Fruit fly (Drosophila melanogaster) whole organism, embryonic: ENCODE results near the gene CG45490.
"Not testable (repeated sequence)": the region's sequence is repeated elsewhere in the genome, so short reads cannot be mapped to it uniquely, and the experiment has no call there.

Source experiments
- ATbp ChIP-seq: fragments of 200-800 bp; sonication (Bioruptor generic); optimal IDR thresholded peaks from 2 replicates; lab custom pipeline; 2017; ENCODE audit warnings: missing biosample characterization, mild to moderate bottlenecking, missing genetic modification characterization, missing genetic modification reagents
- Atf3 ChIP-seq: fragments of 200-800 bp; sonication (Bioruptor generic); optimal IDR thresholded peaks from 3 replicates; lab custom pipeline; 2016; ENCODE audit warnings: missing biosample characterization, missing genetic modification characterization
- BEAF-32 ChIP-seq: fragments of 200-800 bp; sonication (Bioruptor generic); optimal IDR thresholded peaks from 3 replicates; lab custom pipeline; 2017; ENCODE audit warnings: missing biosample characterization, missing genetic modification characterization, mild to moderate bottlenecking, moderate library complexity, missing genetic modification reagents
- CG11560 ChIP-seq: fragments of 200-800 bp; sonication (Bioruptor generic); IDR thresholded peaks from 3 replicates; pipeline ENCODE4 v1.3.6; 2022; ENCODE audit warnings: missing biosample characterization, missing genetic modification characterization
- CG14860 ChIP-seq: fragments of 200-800 bp; sonication (Bioruptor generic); IDR thresholded peaks from 3 replicates; pipeline ENCODE4 v1.3.6; 2022; ENCODE audit warnings: missing biosample characterization, missing genetic modification characterization; ENCODE audit not compliant: partially characterized antibody
- CG1647 ChIP-seq: fragments of 200-800 bp; sonication (Bioruptor generic); optimal IDR thresholded peaks from 3 replicates; lab custom pipeline; 2016; ENCODE audit warnings: missing biosample characterization, missing genetic modification characterization
- CG16813 ChIP-seq: fragments of 200-800 bp; sonication (Bioruptor generic); IDR thresholded peaks from 3 replicates; pipeline ENCODE4 v1.3.6; 2022; ENCODE audit warnings: missing biosample characterization, missing genetic modification characterization; ENCODE audit not compliant: partially characterized antibody
- CG17829 ChIP-seq: fragments of 200-800 bp; optimal IDR thresholded peaks from 2 replicates; lab custom pipeline; 2019; ENCODE audit warnings: missing biosample characterization, mild to moderate bottlenecking, missing genetic modification characterization, moderate library complexity
- CG3281 ChIP-seq: fragments of 200-800 bp; sonication (Bioruptor generic); optimal IDR thresholded peaks from 3 replicates; lab custom pipeline; 2017; ENCODE audit warnings: missing biosample characterization, mild to moderate bottlenecking, missing genetic modification characterization
- CG4282 ChIP-seq: fragments of 200-800 bp; sonication (Bioruptor generic); optimal IDR thresholded peaks from 2 replicates; lab custom pipeline; 2016; ENCODE audit warnings: missing biosample characterization, missing genetic modification characterization
- CG8290 ChIP-seq, 3 experiments: fragments of 200-800 bp; sonication (Bioruptor generic); optimal IDR thresholded peaks; 2 replicates each; lab custom pipeline; 2016 to 2019; ENCODE audit warnings: missing biosample characterization in 3 of 3, missing genetic modification characterization in 3 of 3, mild to moderate bottlenecking in 2 of 3, moderate library complexity in 1 of 3
- D19B ChIP-seq: fragments of 200-800 bp; sonication (Bioruptor generic); optimal IDR thresholded peaks from 2 replicates; lab custom pipeline; 2017; ENCODE audit warnings: missing biosample characterization, mild to moderate bottlenecking, missing genetic modification characterization
- Dref ChIP-seq: fragments of 200-800 bp; sonication (Bioruptor generic); IDR thresholded peaks from 2 replicates; pipeline ENCODE4 v1.3.6; 2022; ENCODE audit warnings: missing biosample characterization, missing genetic modification characterization
- Elba2 ChIP-seq: fragments of 200-800 bp; sonication (Bioruptor generic); optimal IDR thresholded peaks from 3 replicates; lab custom pipeline; 2016; ENCODE audit warnings: missing biosample characterization, missing genetic modification characterization
- H2.0 ChIP-seq: fragments of 200-800 bp; sonication (Bioruptor generic); IDR thresholded peaks from 2 replicates; pipeline ENCODE4 v1.3.6; 2022; ENCODE audit warnings: missing biosample characterization, missing genetic modification characterization
- HLH4C ChIP-seq: fragments of 200-800 bp; sonication (Bioruptor generic); IDR thresholded peaks from 3 replicates; pipeline ENCODE4 v1.3.6; 2022; ENCODE audit warnings: missing biosample characterization, missing genetic modification characterization; ENCODE audit not compliant: partially characterized antibody
- Max ChIP-seq: fragments of 200-800 bp; sonication (Bioruptor generic); optimal IDR thresholded peaks from 2 replicates; lab custom pipeline; 2016; ENCODE audit warnings: missing biosample characterization, mild to moderate bottlenecking, missing genetic modification characterization
- Neu2 ChIP-seq: fragments of 200-800 bp; sonication (Bioruptor generic); optimal IDR thresholded peaks from 3 replicates; lab custom pipeline; 2016; ENCODE audit warnings: missing biosample characterization, missing genetic modification characterization, borderline replicate concordance
- Six4 ChIP-seq: fragments of 200-800 bp; sonication (Bioruptor generic); optimal IDR thresholded peaks from 2 replicates; lab custom pipeline; 2016; ENCODE audit warnings: missing biosample characterization, missing genetic modification characterization
- Trl ChIP-seq, 3 experiments: fragments of >200 bp in 2 of 3; fragments of 200-800 bp in 1 of 3; sonication (Bioruptor generic) in 1 of 3; optimal IDR thresholded peaks; 2 replicates in 1 of 3; 3 replicates in 2 of 3; lab custom pipeline; 2016 to 2017; ENCODE audit warnings: missing biosample characterization in 1 of 3, missing genetic modification characterization in 1 of 3
- amos ChIP-seq: fragments of 200-800 bp; sonication (Bioruptor generic); IDR thresholded peaks from 2 replicates; pipeline ENCODE4 v1.3.6; 2022; ENCODE audit warnings: missing biosample characterization, missing genetic modification characterization; ENCODE audit not compliant: partially characterized antibody
- cas ChIP-seq: fragments of 200-800 bp; sonication (Bioruptor generic); IDR thresholded peaks from 2 replicates; pipeline ENCODE4 v1.3.6; 2022; ENCODE audit warnings: missing biosample characterization, missing genetic modification characterization
- ewg ChIP-seq: fragments of 200-800 bp; sonication (Bioruptor generic); optimal IDR thresholded peaks from 3 replicates; lab custom pipeline; 2017; ENCODE audit warnings: mild to moderate bottlenecking, missing biosample characterization, missing genetic modification reagents, missing genetic modification characterization
- fru ChIP-seq: fragments of >200 bp; optimal IDR thresholded peaks from 2 replicates; lab custom pipeline; 2017
- ftz-f1 ChIP-seq: fragments of 200-800 bp; sonication (Bioruptor generic); optimal IDR thresholded peaks from 2 replicates; lab custom pipeline; 2016; ENCODE audit warnings: missing biosample characterization, missing genetic modification characterization
- her ChIP-seq: fragments of 200-800 bp; sonication (Bioruptor generic); optimal IDR thresholded peaks from 2 replicates; lab custom pipeline; 2016; ENCODE audit warnings: missing biosample characterization, missing genetic modification characterization
- knrl ChIP-seq: fragments of 200-800 bp; sonication (Bioruptor generic); IDR thresholded peaks from 3 replicates; pipeline ENCODE4 v1.3.6; 2022; ENCODE audit warnings: missing biosample characterization, missing genetic modification characterization; ENCODE audit not compliant: partially characterized antibody
- otp ChIP-seq: fragments of 200-800 bp; sonication (Bioruptor generic); IDR thresholded peaks from 3 replicates; pipeline ENCODE4, ENCODE4 v1.3.6; 2022; ENCODE audit warnings: missing biosample characterization, missing genetic modification characterization
- pzg ChIP-seq: fragments of 200-800 bp; sonication (Bioruptor generic); optimal IDR thresholded peaks from 3 replicates; lab custom pipeline; 2018; ENCODE audit warnings: missing biosample characterization, mild to moderate bottlenecking, missing genetic modification characterization, moderate library complexity
- usp ChIP-seq: fragments of >200 bp; optimal IDR thresholded peaks from 2 replicates; lab custom pipeline; 2017; ENCODE audit warnings: missing biosample characterization, missing genetic modification characterization
- vnd ChIP-seq: fragments of 200-800 bp; sonication (Bioruptor generic); IDR thresholded peaks from 3 replicates; pipeline ENCODE4 v1.3.6; 2022; ENCODE audit warnings: missing biosample characterization, missing genetic modification characterization; ENCODE audit not compliant: partially characterized antibody
- z ChIP-seq: fragments of 200-800 bp; sonication (Bioruptor generic); IDR thresholded peaks from 3 replicates; pipeline ENCODE4 v1.3.6; 2022; ENCODE audit warnings: missing biosample characterization, missing genetic modification characterization

CG45490 gene

DNA sequence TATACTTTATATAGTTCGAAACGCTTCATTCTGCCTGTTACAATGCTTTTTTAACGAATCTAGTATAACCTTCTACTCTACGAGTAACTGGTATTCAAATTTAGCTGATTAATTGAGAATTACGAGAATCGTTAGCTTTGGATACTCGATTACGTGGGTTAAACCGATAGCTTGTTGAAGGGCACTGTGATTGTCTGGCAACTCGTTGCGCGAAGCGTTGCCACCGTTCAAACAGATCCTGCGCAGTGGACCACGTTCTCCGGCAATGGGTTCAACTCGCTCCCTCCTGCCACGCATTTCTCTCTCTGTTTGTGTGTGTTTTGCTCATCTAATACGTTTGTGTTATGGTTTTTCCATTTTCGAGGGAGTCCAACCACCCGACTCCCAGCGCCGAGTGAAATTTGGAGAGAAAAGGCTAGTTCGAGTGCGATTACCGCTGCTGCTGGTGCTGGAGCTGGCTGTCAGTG, 26.8 kb upstream of the CG45490 start, which contains the start of gene Nep3:
Gene Nep3, plus strand, starts transcription at position 417 of the 467 bp plus-strand sequence.
- 0 out of 3 replicates have a peak, but pooled peaks have one; percentile 29 for TF ChIP-seq knrl
- TF ChIP-seq z (GFP tag; lab: Robert Waterston, UW), result peak; percentile 72; the same call in 2 of the 3 replicates
- TF ChIP-seq CG11560, result peak; percentile 71; the same call in 2 of the 3 replicates
- TF ChIP-seq ATbp (GFP tag; lab: Kevin White, UChicago), result no peak
- TF ChIP-seq her (GFP tag; lab: Kevin White, UChicago), result no peak
- peak; percentile 38; the same call in 1 of the 2 replicates for TF ChIP-seq Dref (GFP tag; lab: Robert Waterston, UW)
- TF ChIP-seq Elba2 (GFP tag; lab: Kevin White, UChicago), result no peak
- TF ChIP-seq BEAF-32 (GFP tag; lab: Kevin White, UChicago), result peak; percentile 11
- no peak for TF ChIP-seq CG8290 (GFP tag; optimal IDR thresholded peaks at IDR 0.05; lab: Kevin White, UChicago)
- TF ChIP-seq CG8290 (tag; optimal IDR thresholded peaks at IDR 0.05; lab: Kevin White, UChicago), result peak in 1 of 2 experiments; percentile 10
- peak; percentile 20; the same call in 1 of the 2 replicates for TF ChIP-seq amos (GFP tag; lab: Robert Waterston, UW)
- peak; percentile 35 for TF ChIP-seq pzg
- TF ChIP-seq ewg (GFP tag; lab: Kevin White, UChicago), result peak; percentile 98
- TF ChIP-seq Trl (optimal IDR thresholded peaks at IDR 0.05; lab: Kevin White, UChicago), result peak in 1 of 2 experiments; percentile 5
- TF ChIP-seq Trl (GFP tag; optimal IDR thresholded peaks at IDR 0.05; lab: Kevin White, UChicago), result no peak
- no peak for TF ChIP-seq H2.0 (GFP tag; lab: Robert Waterston, UW)
- TF ChIP-seq CG1647 (GFP tag; lab: Kevin White, UChicago), result no peak
- TF ChIP-seq, all 482 proteins: peak for 10

- TF ChIP-seq CG17829 (tag; lab: Kevin White, UChicago) (no peak), D19B (GFP tag; lab: Kevin White, UChicago) (peak; percentile 45), CG3281 (no peak), CG16813 (GFP tag; lab: Robert Waterston, UW) (peak; percentile 63), ftz-f1 (GFP tag; lab: Kevin White, UChicago) (no peak), CG14860 (GFP tag; lab: Robert Waterston, UW) (peak; percentile 50; the same call in 2 of the 3 replicates), usp (GFP tag; lab: Kevin White, UChicago) (no peak), HLH4C (peak; percentile 72), otp (no peak), cas (GFP tag; lab: Robert Waterston, UW) (no peak), fru (lab: Kevin White, UChicago) (no peak), vnd (GFP tag; lab: Robert Waterston, UW) (peak; percentile 24; the same call in 1 of the 3 replicates)
- TF ChIP-seq, all 482 proteins: peak for 5
These were observed 25.4 kb upstream of the CG45490 start, which contains the start of gene CG12655 for dm6 chrX:19959353-19959969. CG12655 (minus strand) TSS chrX:19959403.

- not testable (repeated sequence) for TF ChIP-seq CG8290 (GFP tag; optimal IDR thresholded peaks at IDR 0.05; lab: Kevin White, UChicago); CG8290 (tag; optimal IDR thresholded peaks at IDR 0.05; lab: Kevin White, UChicago); Max (GFP tag; lab: Kevin White, UChicago); Six4 (GFP tag; lab: Kevin White, UChicago)
These were observed 24.1 kb upstream of the CG45490 start, which contains the start of gene CG43784 for dm6 chrX:19958242-19958641. CG43784 (minus strand) TSS chrX:19958342.

DNA sequence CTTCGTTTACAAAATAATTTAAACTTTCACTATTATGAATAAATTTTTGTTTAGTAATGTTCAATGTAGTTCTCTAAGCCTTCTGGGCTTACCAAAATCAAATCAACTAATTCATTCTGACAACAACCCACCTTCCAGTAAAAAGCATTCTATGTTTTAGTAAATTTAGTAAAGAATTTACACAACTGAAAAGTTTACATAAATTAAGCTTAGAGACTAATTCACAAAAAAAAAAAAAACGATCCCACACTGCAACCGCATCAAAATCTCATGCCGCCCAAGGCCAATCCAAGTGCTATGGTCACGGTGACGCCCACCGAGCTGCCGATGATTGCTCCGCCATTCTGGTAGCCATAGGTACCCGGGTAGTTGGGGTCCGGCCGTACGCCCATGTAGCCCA, 19.4 kb upstream of the CG45490 start, which contains the start of gene CG45494:
Gene CG45494, minus strand, starts transcription at position 101 of the 400 bp plus-strand sequence.
- not testable (repeated sequence) for TF ChIP-seq Atf3, CG4282, Neu2 (GFP tag; lab: Kevin White, UChicago)
